Fruit fly (Drosophila melanogaster) whole organism, embryonic: ENCODE results near the gene CG43800.

ENCODE experiments used
- Bdp1 ChIP-seq: fragments of 200-800 bp; sonication (Bioruptor generic); optimal IDR thresholded peaks from 3 replicates; lab custom pipeline; 2016; ENCODE audit warnings: missing biosample characterization, missing genetic modification characterization
- Bgb ChIP-seq: fragments of 200-800 bp; sonication (Bioruptor generic); IDR thresholded peaks from 2 replicates; pipeline ENCODE4 v1.3.6; 2022; ENCODE audit warnings: missing biosample characterization, missing genetic modification characterization; ENCODE audit not compliant: partially characterized antibody
- Bteb2 ChIP-seq: fragments of 200-800 bp; sonication (Bioruptor generic); optimal IDR thresholded peaks from 2 replicates; lab custom pipeline; 2016; ENCODE audit warnings: missing biosample characterization, missing genetic modification characterization
- C15 ChIP-seq: fragments of 200-800 bp; sonication (Bioruptor generic); IDR thresholded peaks from 3 replicates; pipeline ENCODE4 v1.3.6; 2022; ENCODE audit warnings: missing biosample characterization, missing genetic modification characterization
- CG11456 ChIP-seq: fragments of 200-800 bp; sonication (Bioruptor generic); IDR thresholded peaks from 3 replicates; pipeline ENCODE4 v1.3.6; 2022; ENCODE audit warnings: missing biosample characterization, missing genetic modification characterization
- CG12769 ChIP-seq: fragments of 200-800 bp; sonication (Bioruptor generic); optimal IDR thresholded peaks from 2 replicates; lab custom pipeline; 2019; ENCODE audit warnings: missing biosample characterization, mild to moderate bottlenecking, missing genetic modification characterization, moderate library complexity
- CG13775 ChIP-seq: fragments of 200-800 bp; sonication (Bioruptor generic); optimal IDR thresholded peaks from 3 replicates; lab custom pipeline; 2017; ENCODE audit warnings: missing biosample characterization, mild to moderate bottlenecking, missing genetic modification characterization
- CG14014 ChIP-seq: fragments of 200-800 bp; sonication (Bioruptor generic); IDR thresholded peaks from 2 replicates; pipeline ENCODE4 v1.3.6; 2022; ENCODE audit warnings: missing biosample characterization, missing genetic modification characterization
- CG1602 ChIP-seq: fragments of 200-800 bp; sonication (Bioruptor generic); optimal IDR thresholded peaks from 3 replicates; lab custom pipeline; 2016; ENCODE audit warnings: missing biosample characterization, missing genetic modification characterization
- CG18262 ChIP-seq: fragments of 200-800 bp; optimal IDR thresholded peaks from 3 replicates; lab custom pipeline; 2019; ENCODE audit warnings: missing biosample characterization, mild to moderate bottlenecking, missing genetic modification characterization, moderate library complexity
- CG18599 ChIP-seq: fragments of 200-800 bp; sonication (Bioruptor generic); optimal IDR thresholded peaks from 3 replicates; lab custom pipeline; 2017; ENCODE audit warnings: missing biosample characterization, missing genetic modification characterization, mild to moderate bottlenecking, moderate library complexity, missing genetic modification reagents
- CG2129 ChIP-seq: fragments of 200-800 bp; sonication (Bioruptor generic); IDR thresholded peaks from 2 replicates; pipeline ENCODE4 v1.3.6; 2022; ENCODE audit warnings: missing biosample characterization, missing genetic modification characterization; ENCODE audit not compliant: partially characterized antibody
- CG2712 ChIP-seq: fragments of 200-800 bp; optimal IDR thresholded peaks from 3 replicates; lab custom pipeline; 2019; ENCODE audit warnings: missing biosample characterization, mild to moderate bottlenecking, missing genetic modification characterization, moderate library complexity
- CG2875 ChIP-seq: fragments of 200-800 bp; sonication (Bioruptor generic); optimal IDR thresholded peaks from 2 replicates; lab custom pipeline; 2017; ENCODE audit warnings: missing biosample characterization, mild to moderate bottlenecking, missing genetic modification characterization, missing genetic modification reagents
- CG34422 ChIP-seq: fragments of 200-800 bp; sonication (Bioruptor generic); IDR thresholded peaks from 3 replicates; pipeline ENCODE4 v1.3.6; 2022; ENCODE audit warnings: missing biosample characterization, missing genetic modification characterization
- CG4404 ChIP-seq: fragments of 200-800 bp; sonication (Bioruptor generic); IDR thresholded peaks from 2 replicates; pipeline ENCODE4 v1.3.6; 2022; ENCODE audit warnings: missing biosample characterization, missing genetic modification characterization
- CG6791 ChIP-seq: fragments of 200-800 bp; sonication (Bioruptor generic); IDR thresholded peaks from 3 replicates; pipeline ENCODE4 v1.3.6; 2022; ENCODE audit warnings: missing biosample characterization, missing genetic modification characterization; ENCODE audit not compliant: partially characterized antibody
- CG8478 ChIP-seq: fragments of >200 bp; optimal IDR thresholded peaks from 2 replicates; lab custom pipeline; 2018
- CG9727 ChIP-seq: fragments of 200-800 bp; sonication (Bioruptor generic); optimal IDR thresholded peaks from 3 replicates; lab custom pipeline; 2017; ENCODE audit warnings: missing biosample characterization, mild to moderate bottlenecking, missing genetic modification characterization
- CG9797 ChIP-seq: fragments of 200-800 bp; sonication (Bioruptor generic); optimal IDR thresholded peaks from 3 replicates; lab custom pipeline; 2018; ENCODE audit warnings: missing biosample characterization, mild to moderate bottlenecking, missing genetic modification characterization
- D ChIP-seq, 2 experiments: fragments of 200-800 bp in 1 of 2; fragments of >200 bp in 1 of 2; sonication (Bioruptor generic) in 1 of 2; optimal IDR thresholded peaks; 2 replicates in 1 of 2; 3 replicates in 1 of 2; lab custom pipeline; 2017; ENCODE audit warnings: mild to moderate bottlenecking in 1 of 2, missing biosample characterization in 1 of 2, missing genetic modification characterization in 1 of 2, missing genetic modification reagents in 1 of 2
- D19A ChIP-seq: fragments of 200-800 bp; optimal IDR thresholded peaks from 3 replicates; lab custom pipeline; 2019; ENCODE audit warnings: missing biosample characterization, mild to moderate bottlenecking, missing genetic modification characterization, moderate library complexity
- Drgx ChIP-seq: fragments of 200-800 bp; sonication (Bioruptor generic); IDR thresholded peaks from 2 replicates; pipeline ENCODE4 v1.3.6; 2022; ENCODE audit warnings: missing biosample characterization, missing genetic modification characterization
- Eip74EF ChIP-seq, 2 experiments: fragments of 200-800 bp in 1 of 2; fragments of >200 bp in 1 of 2; sonication (Bioruptor generic) in 1 of 2; optimal IDR thresholded peaks; 2 replicates each; lab custom pipeline; 2017 to 2019; ENCODE audit warnings: missing biosample characterization in 2 of 2, missing genetic modification characterization in 2 of 2, mild to moderate bottlenecking in 1 of 2, moderate library complexity in 1 of 2
- Hey ChIP-seq: fragments of 200-800 bp; sonication (Bioruptor generic); optimal IDR thresholded peaks from 3 replicates; lab custom pipeline; 2018; ENCODE audit warnings: missing biosample characterization, mild to moderate bottlenecking, missing genetic modification characterization
- Hr78 ChIP-seq, 2 experiments: fragments of 200-800 bp in 1 of 2; fragments of >200 bp in 1 of 2; sonication (Bioruptor generic) in 1 of 2; optimal IDR thresholded peaks; 2 replicates each; lab custom pipeline; 2017 to 2019; ENCODE audit warnings: missing biosample characterization in 2 of 2, missing genetic modification characterization in 2 of 2, mild to moderate bottlenecking in 1 of 2, moderate library complexity in 1 of 2
- Hsf ChIP-seq: fragments of 200-800 bp; sonication (Bioruptor generic); optimal IDR thresholded peaks from 3 replicates; lab custom pipeline; 2016; ENCODE audit warnings: missing biosample characterization, missing genetic modification characterization
- Lim3 ChIP-seq: fragments of 200-800 bp; sonication (Bioruptor generic); IDR thresholded peaks from 2 replicates; pipeline ENCODE4 v1.3.6; 2022; ENCODE audit warnings: missing biosample characterization, missing genetic modification characterization
- MESR4 ChIP-seq: fragments of 200-800 bp; sonication (Bioruptor generic); optimal IDR thresholded peaks from 2 replicates; lab custom pipeline; 2018; ENCODE audit warnings: missing biosample characterization, mild to moderate bottlenecking, missing genetic modification characterization, moderate library complexity
- Med ChIP-seq: fragments of 200-800 bp; sonication (Bioruptor generic); peaks from one replicate; lab custom pipeline; 2016; ENCODE audit warnings: missing biosample characterization, missing genetic modification characterization, mild to moderate bottlenecking, inconsistent platforms, moderate library complexity
- Mrtf ChIP-seq: fragments of 200-800 bp; sonication (Bioruptor generic); IDR thresholded peaks from 3 replicates; pipeline ENCODE4 v1.3.6; 2022; ENCODE audit warnings: missing biosample characterization, missing genetic modification characterization
- Oaz ChIP-seq: fragments of 200-800 bp; sonication (Bioruptor generic); IDR thresholded peaks from 2 replicates; pipeline ENCODE4 v1.3.6; 2022; ENCODE audit warnings: missing biosample characterization, missing genetic modification characterization
- Ptx1 ChIP-seq: fragments of 200-800 bp; sonication (Bioruptor generic); IDR thresholded peaks from 2 replicates; pipeline ENCODE4 v1.3.6; 2022; ENCODE audit warnings: missing biosample characterization, missing genetic modification characterization
- Rfx ChIP-seq: fragments of 200-800 bp; sonication (Bioruptor generic); IDR thresholded peaks from 2 replicates; pipeline ENCODE4 v1.3.6; 2022; ENCODE audit warnings: missing biosample characterization, missing genetic modification characterization
- Scr ChIP-seq: fragments of 200-800 bp; sonication (Bioruptor generic); IDR thresholded peaks from 2 replicates; pipeline ENCODE4 v1.3.6; 2022; ENCODE audit warnings: missing biosample characterization, missing genetic modification characterization; ENCODE audit not compliant: partially characterized antibody
- Tbp ChIP-seq: fragments of >200 bp; optimal IDR thresholded peaks from 2 replicates; lab custom pipeline; 2018; ENCODE audit warnings: missing biosample characterization, missing genetic modification characterization
- Usf ChIP-seq: fragments of 200-800 bp; sonication (Bioruptor generic); optimal IDR thresholded peaks from 2 replicates; lab custom pipeline; 2017; ENCODE audit warnings: missing genotype, missing biosample characterization, missing genetic modification characterization
- Xbp1 ChIP-seq: fragments of 200-800 bp; sonication (Bioruptor generic); optimal IDR thresholded peaks from 3 replicates; lab custom pipeline; 2016; ENCODE audit warnings: missing biosample characterization, mild to moderate bottlenecking, missing genetic modification characterization
- ci ChIP-seq: fragments of 200-800 bp; sonication (Bioruptor generic); IDR thresholded peaks from 3 replicates; pipeline ENCODE4 v1.3.6; 2022; ENCODE audit warnings: missing biosample characterization, missing genetic modification characterization
- corto ChIP-seq: fragments of 200-800 bp; sonication (Bioruptor generic); optimal IDR thresholded peaks from 2 replicates; lab custom pipeline; 2016; ENCODE audit warnings: missing biosample characterization, mild to moderate bottlenecking, missing genetic modification characterization, moderate library complexity
- crol ChIP-seq: fragments of 200-800 bp; sonication (Bioruptor generic); IDR thresholded peaks from 2 replicates; pipeline ENCODE4 v1.3.6; 2022; ENCODE audit warnings: missing biosample characterization, missing genetic modification characterization
- gce ChIP-seq: fragments of 200-800 bp; sonication (Bioruptor generic); IDR thresholded peaks from 3 replicates; pipeline ENCODE4 v1.3.6; 2022; ENCODE audit warnings: missing biosample characterization, missing genetic modification characterization
- gcm2 ChIP-seq: fragments of 200-800 bp; sonication (Bioruptor generic); optimal IDR thresholded peaks from 2 replicates; lab custom pipeline; 2016; ENCODE audit warnings: missing biosample characterization, missing genetic modification characterization
- h ChIP-seq: fragments of >200 bp; optimal IDR thresholded peaks from 2 replicates; lab custom pipeline; 2017
- ind ChIP-seq: fragments of 200-800 bp; sonication (Bioruptor generic); optimal IDR thresholded peaks from 3 replicates; lab custom pipeline; 2016; ENCODE audit warnings: missing biosample characterization, missing genetic modification characterization
- nau ChIP-seq: fragments of 200-800 bp; sonication (Bioruptor generic); optimal IDR thresholded peaks from 3 replicates; lab custom pipeline; 2017; ENCODE audit warnings: missing biosample characterization, mild to moderate bottlenecking, missing genetic modification characterization, missing genetic modification reagents
- pb ChIP-seq: fragments of 200-800 bp; sonication (Bioruptor generic); optimal IDR thresholded peaks from 3 replicates; lab custom pipeline; 2016; ENCODE audit warnings: missing biosample characterization, missing genetic modification characterization
- sna ChIP-seq: fragments of 200-800 bp; sonication (Bioruptor generic); IDR thresholded peaks from 2 replicates; pipeline ENCODE4 v1.3.6; 2022; ENCODE audit warnings: missing biosample characterization, missing genetic modification characterization; ENCODE audit not compliant: partially characterized antibody
- so ChIP-seq: fragments of 200-800 bp; sonication (Bioruptor generic); IDR thresholded peaks from 3 replicates; pipeline ENCODE4 v1.3.6; 2022; ENCODE audit warnings: missing biosample characterization, missing genetic modification characterization
- tin ChIP-seq: fragments of 200-800 bp; sonication (Bioruptor generic); optimal IDR thresholded peaks from 3 replicates; lab custom pipeline; 2016; ENCODE audit warnings: missing biosample characterization, missing genetic modification characterization
- zf30C ChIP-seq: fragments of 200-800 bp; sonication (Bioruptor generic); optimal IDR thresholded peaks from 3 replicates; lab custom pipeline; 2018; ENCODE audit warnings: missing biosample characterization, mild to moderate bottlenecking, missing genetic modification characterization
- zfh2 ChIP-seq: fragments of 200-800 bp; sonication (Bioruptor generic); optimal IDR thresholded peaks from 2 replicates; lab custom pipeline; 2016; ENCODE audit warnings: missing biosample characterization, missing genetic modification characterization

The CG43800 gene

dm6 chr2L:7240311-7240710 is 7.7 kb upstream of the CG43800 start (continued):
- TF ChIP-seq CG6791 (GFP tag; lab: Robert Waterston, UW) (no peak), CG2129 (GFP tag; lab: Robert Waterston, UW) (no peak), Mrtf (GFP tag; lab: Robert Waterston, UW) (no peak), MESR4 (GFP tag; lab: Kevin White, UChicago) (no peak), CG1602 (GFP tag; lab: Kevin White, UChicago) (no peak), Hsf (no peak), ci (GFP tag; lab: Robert Waterston, UW) (no peak), Bgb (GFP tag; lab: Robert Waterston, UW) (peak; percentile 36; the same call in 1 of the 2 replicates), Bdp1 (GFP tag; lab: Kevin White, UChicago) (no peak), h (lab: Kevin White, UChicago) (no peak), Hey (peak; percentile 9), crol (GFP tag; lab: Robert Waterston, UW) (no peak), zf30C (GFP tag; lab: Kevin White, UChicago) (no peak), Scr (GFP tag; lab: Robert Waterston, UW) (no peak), pb (no peak), Xbp1 (GFP tag; lab: Kevin White, UChicago) (no peak), C15 (no peak), Drgx (no peak), CG8478 (lab: Kevin White, UChicago) (no peak), CG12769 (tag; lab: Kevin White, UChicago) (peak; percentile 40), zfh2 (GFP tag; lab: Kevin White, UChicago) (no peak), gce (no peak), CG34422 (GFP tag; lab: Robert Waterston, UW) (0 out of 3 replicates have a peak, but pooled peaks have one; percentile 37), CG2875 (GFP tag; lab: Kevin White, UChicago) (no peak), ind (GFP tag; lab: Kevin White, UChicago) (no peak), Ptx1 (GFP tag; lab: Robert Waterston, UW) (no peak), tin (GFP tag; lab: Kevin White, UChicago) (no peak), Bteb2 (GFP tag; lab: Kevin White, UChicago) (no peak), sna (GFP tag; lab: Robert Waterston, UW) (no peak), CG18599 (GFP tag; lab: Kevin White, UChicago) (no peak), so (GFP tag; lab: Robert Waterston, UW) (no peak), CG9727 (GFP tag; lab: Kevin White, UChicago) (no peak), CG18262 (no peak), Med (GFP tag; lab: Kevin White, UChicago) (peak; percentile 62), CG11456 (GFP tag; lab: Robert Waterston, UW) (no peak), Rfx (GFP tag; lab: Robert Waterston, UW) (no peak), Lim3 (GFP tag; lab: Robert Waterston, UW) (no peak), CG4404 (no peak), D19A (tag; lab: Kevin White, UChicago) (no peak), Usf (GFP tag; lab: Kevin White, UChicago) (no peak), gcm2 (GFP tag; lab: Kevin White, UChicago) (no peak), Oaz (GFP tag; lab: Robert Waterston, UW) (no peak), corto (GFP tag; lab: Kevin White, UChicago) (no peak), Hr78 (GFP tag; optimal IDR thresholded peaks at IDR 0.05; lab: Kevin White, UChicago) (no peak), CG13775 (no peak), CG9797 (GFP tag; lab: Kevin White, UChicago) (no peak), D (optimal IDR thresholded peaks at IDR 0.05; lab: Kevin White, UChicago) (no peak), D (GFP tag; optimal IDR thresholded peaks at IDR 0.05; lab: Kevin White, UChicago) (no peak), CG2712 (tag; lab: Kevin White, UChicago) (no peak), Tbp (GFP tag; lab: Kevin White, UChicago) (no peak), nau (GFP tag; lab: Kevin White, UChicago) (no peak), Eip74EF (GFP tag; optimal IDR thresholded peaks at IDR 0.05; lab: Kevin White, UChicago) (no peak), CG14014 (peak; percentile 57; the same call in 1 of the 2 replicates)
